Worm (Caenorhabditis elegans) whole organism, L4 larva: ENCODE measurements around the gene M106.8.

ENCODE experiments used
- D1046.2 ChIP-seq: fragments of 200-800 bp; sonication (Bioruptor generic); IDR thresholded peaks from 2 replicates; pipeline ENCODE4 v1.3.6; 2022; ENCODE audit warnings: missing genetic modification characterization, missing compliant biosample characterization
- F10B5.3 ChIP-seq: sonication (generic microtip); optimal IDR thresholded peaks from 2 replicates; lab custom pipeline; 2016; ENCODE audit warnings: mild to moderate bottlenecking, missing genetic modification characterization, missing compliant biosample characterization
- F37D6.2 ChIP-seq: sonication (generic microtip); optimal IDR thresholded peaks from 2 replicates; lab custom pipeline; 2016; ENCODE audit warnings: mild to moderate bottlenecking, missing genetic modification characterization, missing compliant biosample characterization
- T20F7.1 ChIP-seq: fragments of 200-800 bp; sonication (Bioruptor generic); optimal IDR thresholded peaks from 2 replicates; lab custom pipeline; 2018; ENCODE audit warnings: mild to moderate bottlenecking, missing genetic modification characterization, missing compliant biosample characterization
- T26A8.4 ChIP-seq: fragments of 200-800 bp; sonication (Bioruptor generic); IDR thresholded peaks from 2 replicates; pipeline ENCODE4 v1.3.6; 2022; ENCODE audit warnings: missing genetic modification characterization, missing compliant biosample characterization
- Y75B8A.6 ChIP-seq: fragments of 200-800 bp; sonication (Bioruptor generic); IDR thresholded peaks from 2 replicates; pipeline ENCODE4 v1.3.6; 2022; ENCODE audit warnings: missing genetic modification reagents, missing genetic modification characterization, missing compliant biosample characterization
- aha-1 ChIP-seq: fragments of 150-350 bp; peaks from one replicate; lab custom pipeline; 2014; ENCODE audit warnings: missing biosample characterization, missing genetic modification characterization
- aly-2 ChIP-seq: sonication (generic microtip); optimal IDR thresholded peaks from 2 replicates; lab custom pipeline; 2018; ENCODE audit warnings: missing biosample characterization, missing genetic modification characterization
- ama-1 ChIP-seq: fragments of 150-350 bp; optimal IDR thresholded peaks from 2 replicates; lab custom pipeline; 2014; ENCODE audit warnings: inconsistent platforms, mixed read lengths
- attf-4 ChIP-seq: sonication (generic microtip); optimal IDR thresholded peaks from 3 replicates; lab custom pipeline; 2017; ENCODE audit warnings: missing biosample characterization, missing genetic modification characterization
- ceh-20 ChIP-seq: fragments of 200-800 bp; sonication (Bioruptor generic); IDR thresholded peaks from 2 replicates; pipeline ENCODE4 v1.3.6; 2022; ENCODE audit warnings: missing genetic modification reagents, missing genetic modification characterization, missing compliant biosample characterization
- ceh-28 ChIP-seq: fragments of 150-350 bp; optimal IDR thresholded peaks from 2 replicates; lab custom pipeline; 2014; ENCODE audit warnings: missing biosample characterization, missing genetic modification reagents, missing genetic modification characterization
- ceh-32 ChIP-seq: sonication (generic microtip); optimal IDR thresholded peaks from 2 replicates; lab custom pipeline; 2016; ENCODE audit warnings: mild to moderate bottlenecking, missing genetic modification characterization, missing compliant biosample characterization; ENCODE audit not compliant: poor library complexity
- ceh-62 ChIP-seq: sonication (generic microtip); optimal IDR thresholded peaks from 2 replicates; lab custom pipeline; 2017; ENCODE audit warnings: missing biosample characterization, missing genetic modification characterization
- ces-1 ChIP-seq: fragments of 150-350 bp; sonication (generic microtip); optimal IDR thresholded peaks from 4 replicates; lab custom pipeline; 2014; ENCODE audit warnings: missing biosample characterization, missing genetic modification reagents, missing genetic modification characterization
- dmd-6 ChIP-seq: fragments of 200-800 bp; sonication (Bioruptor generic); IDR thresholded peaks from 2 replicates; pipeline ENCODE4 v1.3.6; 2022; ENCODE audit warnings: missing genetic modification reagents, missing genetic modification characterization, missing compliant biosample characterization
- dmd-8 ChIP-seq: fragments of 200-800 bp; sonication (Bioruptor generic); IDR thresholded peaks from 2 replicates; pipeline ENCODE4 v1.3.6; 2022; ENCODE audit warnings: missing genetic modification characterization, missing compliant biosample characterization
- dpl-1 ChIP-seq: fragments of 150-350 bp; optimal IDR thresholded peaks from 2 replicates; lab custom pipeline; 2014; ENCODE audit warnings: missing biosample characterization, missing genetic modification reagents, missing genetic modification characterization
- dve-1 ChIP-seq: sonication (generic microtip); optimal IDR thresholded peaks from 2 replicates; lab custom pipeline; 2017; ENCODE audit warnings: antibody characterized with exemption, mild to moderate bottlenecking, missing genetic modification characterization, missing compliant biosample characterization; ENCODE audit not compliant: insufficient read depth
- egl-43 ChIP-seq: fragments of 200-800 bp; sonication (Bioruptor generic); IDR thresholded peaks from 2 replicates; pipeline ENCODE4 v1.3.6; 2022; ENCODE audit warnings: missing genetic modification reagents, missing genetic modification characterization, missing compliant biosample characterization
- hlh-11 ChIP-seq: fragments of 200-800 bp; sonication (Bioruptor generic); optimal IDR thresholded peaks from 2 replicates; lab custom pipeline; 2018; ENCODE audit warnings: mild to moderate bottlenecking, missing genetic modification characterization, missing compliant biosample characterization
- hlh-30 ChIP-seq: sonication (generic microtip); optimal IDR thresholded peaks from 2 replicates; lab custom pipeline; 2017; ENCODE audit warnings: antibody characterized with exemption, mild to moderate bottlenecking, missing genetic modification characterization, missing compliant biosample characterization; ENCODE audit not compliant: insufficient read depth
- hmg-1.1 ChIP-seq: fragments of 200-800 bp; sonication (Bioruptor generic); IDR thresholded peaks from 2 replicates; pipeline ENCODE4 v1.3.6; 2022; ENCODE audit warnings: missing genetic modification reagents, missing genetic modification characterization, missing compliant biosample characterization
- lin-29 ChIP-seq: fragments of 200-800 bp; sonication (Bioruptor generic); IDR thresholded peaks from 2 replicates; pipeline ENCODE4 v1.3.6; 2022; ENCODE audit warnings: missing genetic modification reagents, missing genetic modification characterization, missing compliant biosample characterization
- lin-39 ChIP-seq: fragments of 150-350 bp; optimal IDR thresholded peaks from 2 replicates; lab custom pipeline; 2014; ENCODE audit warnings: missing biosample characterization, missing genetic modification reagents, missing genetic modification characterization
- lsy-2 ChIP-seq, 2 experiments: fragments of 150-350 bp in 1 of 2; sonication (generic microtip) in 1 of 2; optimal IDR thresholded peaks; 2 replicates each; lab custom pipeline; 2014 to 2017; ENCODE audit warnings: missing biosample characterization in 2 of 2, missing genetic modification characterization in 2 of 2
- mep-1 ChIP-seq: fragments of 150-350 bp; sonication (generic microtip); optimal IDR thresholded peaks from 3 replicates; lab custom pipeline; 2014; ENCODE audit warnings: missing biosample characterization, missing genetic modification characterization
- mes-2 ChIP-seq: sonication (generic microtip); optimal IDR thresholded peaks from 2 replicates; lab custom pipeline; 2016; ENCODE audit warnings: missing genotype, mild to moderate bottlenecking, missing genetic modification characterization, missing compliant biosample characterization; ENCODE audit not compliant: poor library complexity, severe bottlenecking
- nhr-237 ChIP-seq: sonication (generic microtip); optimal IDR thresholded peaks from 2 replicates; lab custom pipeline; 2017; ENCODE audit warnings: missing biosample characterization, missing genetic modification characterization
- nhr-25 ChIP-seq: sonication (generic microtip); optimal IDR thresholded peaks from 2 replicates; lab custom pipeline; 2017; ENCODE audit warnings: missing genetic modification characterization, mild to moderate bottlenecking, missing compliant biosample characterization, antibody characterized with exemption, moderate library complexity, borderline replicate concordance; ENCODE audit not compliant: insufficient read depth
- nhr-42 ChIP-seq: fragments of 200-800 bp; sonication (Bioruptor generic); IDR thresholded peaks from 2 replicates; pipeline ENCODE4 v1.3.6; 2022; ENCODE audit warnings: missing genetic modification characterization, missing compliant biosample characterization
- nhr-6 ChIP-seq: fragments of 150-350 bp; optimal IDR thresholded peaks from 2 replicates; lab custom pipeline; 2014; ENCODE audit warnings: missing biosample characterization, missing genetic modification characterization
- pha-4 ChIP-seq, 2 experiments: fragments of 150-350 bp in 1 of 2; fragments of 200-800 bp in 1 of 2; sonication (Bioruptor generic) in 1 of 2; IDR thresholded peaks in 1 of 2; optimal IDR thresholded peaks in 1 of 2; 2 replicates each; pipeline versions ENCODE4 v1.3.6 to Lab custom; 2014 to 2022; ENCODE audit warnings: missing genetic modification characterization in 2 of 2, missing genetic modification reagents in 2 of 2, missing biosample characterization in 1 of 2, missing compliant biosample characterization in 1 of 2
- pqm-1 ChIP-seq: sonication (generic microtip); optimal IDR thresholded peaks from 2 replicates; lab custom pipeline; 2017; ENCODE audit warnings: missing biosample characterization, missing genetic modification characterization
- rbr-2 ChIP-seq: sonication (generic microtip); optimal IDR thresholded peaks from 2 replicates; lab custom pipeline; 2016; ENCODE audit warnings: missing genotype, missing genetic modification characterization, missing compliant biosample characterization
- saeg-2 ChIP-seq: fragments of 200-800 bp; sonication (Bioruptor generic); IDR thresholded peaks from 2 replicates; pipeline ENCODE4 v1.3.6; 2022; ENCODE audit warnings: missing genetic modification reagents, missing genetic modification characterization, missing compliant biosample characterization
- set-16 ChIP-seq: fragments of 200-800 bp; sonication (Bioruptor generic); IDR thresholded peaks from 2 replicates; pipeline ENCODE4 v1.3.6; 2022; ENCODE audit warnings: missing genetic modification reagents, missing genetic modification characterization, missing compliant biosample characterization
- snpc-1.2 ChIP-seq: fragments of 200-800 bp; sonication (Bioruptor generic); IDR thresholded peaks from 2 replicates; pipeline ENCODE4 v1.3.6; 2022; ENCODE audit warnings: missing genetic modification reagents, missing genetic modification characterization, missing compliant biosample characterization
- spr-3 ChIP-seq: fragments of 200-800 bp; sonication (Bioruptor generic); optimal IDR thresholded peaks from 2 replicates; lab custom pipeline; 2018; ENCODE audit warnings: mild to moderate bottlenecking, missing genetic modification characterization, missing compliant biosample characterization
- unc-130 ChIP-seq: sonication (generic microtip); optimal IDR thresholded peaks from 2 replicates; lab custom pipeline; 2016; ENCODE audit warnings: missing genetic modification reagents, missing genetic modification characterization, missing compliant biosample characterization
- unc-39 ChIP-seq: sonication (generic microtip); optimal IDR thresholded peaks from 2 replicates; lab custom pipeline; 2017; ENCODE audit warnings: missing biosample characterization, missing genetic modification characterization
- unc-62 ChIP-seq, 3 experiments: fragments of 150-350 bp in 1 of 3; sonication (generic microtip); optimal IDR thresholded peaks in 2 of 3; peaks in 1 of 3; 1 replicate in 1 of 3; 2 replicates in 2 of 3; lab custom pipeline; 2014 to 2017; ENCODE audit warnings: missing biosample characterization in 3 of 3, missing genetic modification characterization in 3 of 3, missing genetic modification reagents in 3 of 3, missing genotype in 1 of 3
- vab-7 ChIP-seq: fragments of 200-800 bp; sonication (Bioruptor generic); IDR thresholded peaks from 2 replicates; pipeline ENCODE4 v1.3.6; 2022; ENCODE audit warnings: missing genetic modification reagents, missing genetic modification characterization, missing compliant biosample characterization
- zfp-2 ChIP-seq: sonication (generic microtip); optimal IDR thresholded peaks from 2 replicates; lab custom pipeline; 2016; ENCODE audit warnings: mild to moderate bottlenecking, missing genetic modification characterization, missing compliant biosample characterization
- zip-11 ChIP-seq: fragments of 200-800 bp; sonication (Bioruptor generic); IDR thresholded peaks from 2 replicates; pipeline ENCODE4 v1.3.6; 2022; ENCODE audit warnings: missing genetic modification characterization, missing compliant biosample characterization
- zip-2 ChIP-seq: fragments of 150-350 bp; optimal IDR thresholded peaks from 2 replicates; lab custom pipeline; 2014; ENCODE audit warnings: missing biosample characterization, missing genetic modification characterization
- ztf-11 ChIP-seq: fragments of 150-350 bp; optimal IDR thresholded peaks from 2 replicates; lab custom pipeline; 2014; ENCODE audit warnings: missing biosample characterization, missing genetic modification characterization

Gene M106.8

ce11 chrII:10800209-10800608, 43.2 kb downstream of the M106.8 start:
- TF ChIP-seq attf-4 (tag; lab: Kevin White, UChicago) (no peak), spr-3 (no peak), aha-1 (peak; percentile 81), hmg-1.1 (GFP tag; lab: Robert Waterston, UW) (no peak), snpc-1.2 (GFP tag; lab: Robert Waterston, UW) (no peak), lsy-2 (tag; optimal IDR thresholded peaks at IDR 0.05; lab: Kevin White, UChicago) (peak in 1 of 2 experiments; percentile 1), unc-130 (no peak), dmd-8 (GFP tag; lab: Robert Waterston, UW) (no peak), ztf-11 (tag; lab: Kevin White, UChicago) (no peak), unc-62 (GFP tag; optimal IDR thresholded peaks at IDR 0.05 in 1 of 2; lab: Kevin White, UChicago) (peak in 1 of 2 experiments; percentile 11), unc-62 (tag; optimal IDR thresholded peaks at IDR 0.05; lab: Kevin White, UChicago) (no peak), dmd-6 (no peak)

ce11 chrII:10798429-10798893, 45.0 kb downstream of the M106.8 start, which contains the start of gene npp-19:
TSS of gene npp-19 (minus strand) at chrII:10798479.
- TF ChIP-seq nhr-42 (GFP tag; lab: Robert Waterston, UW) (no peak), mes-2 (tag; lab: Kevin White, UChicago) (peak; percentile 83), T20F7.1 (GFP tag; lab: Kevin White, UChicago) (peak; percentile 63), saeg-2 (no peak), ceh-62 (tag; lab: Kevin White, UChicago) (no peak), dve-1 (tag; lab: Kevin White, UChicago) (peak; percentile 68), nhr-237 (tag; lab: Kevin White, UChicago) (no peak), pha-4 (GFP tag; IDR thresholded peaks at IDR 0.05; lab: Robert Waterston, UW) (0 out of 2 replicates have a peak, but pooled peaks have one; percentile 51), pha-4 (tag; optimal IDR thresholded peaks at IDR 0.05; lab: Kevin White, UChicago) (peak; percentile 59), nhr-25 (tag; lab: Kevin White, UChicago) (no peak), dpl-1 (GFP tag; lab: Kevin White, UChicago) (peak; percentile 99), spr-3 (no peak), egl-43 (GFP tag; lab: Robert Waterston, UW) (no peak), zfp-2 (no peak), lin-29 (GFP tag; lab: Robert Waterston, UW) (no peak), vab-7 (GFP tag; lab: Robert Waterston, UW) (no peak), ceh-20 (no peak), ceh-32 (tag; lab: Kevin White, UChicago) (no peak), Y75B8A.6 (GFP tag; lab: Robert Waterston, UW) (no peak), ces-1 (no peak), lin-39 (tag; lab: Kevin White, UChicago) (no peak), set-16 (GFP tag; lab: Robert Waterston, UW) (no peak), unc-39 (tag; lab: Kevin White, UChicago) (no peak), ceh-28 (tag; lab: Kevin White, UChicago) (no peak), D1046.2 (GFP tag; lab: Robert Waterston, UW) (no peak), hlh-11 (tag; lab: Kevin White, UChicago) (peak; percentile 30), lsy-2 (tag; optimal IDR thresholded peaks at IDR 0.05; lab: Kevin White, UChicago) (peak in 1 of 2 experiments; percentile 86), dmd-6 (peak; percentile 35; the same call in 1 of the 2 replicates), rbr-2 (no peak), ama-1 (lab: Kevin White, UChicago) (no peak), unc-62 (GFP tag; optimal IDR thresholded peaks at IDR 0.05 in 1 of 2; lab: Kevin White, UChicago) (no peak), unc-62 (tag; optimal IDR thresholded peaks at IDR 0.05; lab: Kevin White, UChicago) (no peak), T26A8.4 (no peak), hlh-30 (tag; lab: Kevin White, UChicago) (peak; percentile 27), F10B5.3 (tag; lab: Kevin White, UChicago) (no peak), pqm-1 (tag; lab: Kevin White, UChicago) (no peak), aly-2 (tag; lab: Kevin White, UChicago) (no peak), aha-1 (peak; percentile 93), zip-2 (no peak), hmg-1.1 (GFP tag; lab: Robert Waterston, UW) (peak; percentile 54; the same call in 1 of the 2 replicates), snpc-1.2 (GFP tag; lab: Robert Waterston, UW) (no peak), nhr-6 (tag; lab: Kevin White, UChicago) (peak; percentile 32), zip-11 (GFP tag; lab: Robert Waterston, UW) (no peak), mep-1 (peak; percentile 57), F37D6.2 (tag; lab: Kevin White, UChicago) (no peak)
